Fruit fly (Drosophila melanogaster) whole organism, wandering third instar larva: ENCODE measurements around the gene CG16749.

Source experiments
- Abd-B ChIP-seq: fragments of >200 bp; optimal IDR thresholded peaks from 2 replicates; lab custom pipeline; 2017; ENCODE audit warnings: missing biosample characterization, missing genetic modification characterization
- CG32264 ChIP-seq: fragments of 200-800 bp; sonication (Bioruptor generic); optimal IDR thresholded peaks from 2 replicates; lab custom pipeline; 2016; ENCODE audit warnings: missing biosample characterization, missing genetic modification characterization
- CG9705 ChIP-seq: fragments of 200-800 bp; sonication (Bioruptor generic); optimal IDR thresholded peaks from 2 replicates; lab custom pipeline; 2018; ENCODE audit warnings: missing biosample characterization, mild to moderate bottlenecking, missing genetic modification characterization
- Dfd ChIP-seq: fragments of >200 bp; optimal IDR thresholded peaks from 2 replicates; lab custom pipeline; 2017; ENCODE audit warnings: missing biosample characterization, missing genetic modification characterization
- HLH106 ChIP-seq: fragments of 200-800 bp; optimal IDR thresholded peaks from 3 replicates; lab custom pipeline; 2019; ENCODE audit warnings: missing biosample characterization, mild to moderate bottlenecking, missing genetic modification characterization, moderate library complexity
- Hnf4 ChIP-seq: fragments of 200-800 bp; sonication (Bioruptor generic); optimal IDR thresholded peaks from 2 replicates; lab custom pipeline; 2016; ENCODE audit warnings: missing biosample characterization, mild to moderate bottlenecking, missing genetic modification characterization
- Hr83 ChIP-seq: fragments of 200-300 bp; sonication (Bioruptor generic); optimal IDR thresholded peaks from 2 replicates; lab custom pipeline; 2016; ENCODE audit warnings: missing biosample characterization, mild to moderate bottlenecking, missing genetic modification characterization, moderate library complexity; ENCODE audit not compliant: poor library complexity, severe bottlenecking
- Mio ChIP-seq: sonication (Bioruptor generic); optimal IDR thresholded peaks from 2 replicates; lab custom pipeline; 2016; ENCODE audit warnings: missing biosample characterization, missing genetic modification characterization
- Myc ChIP-seq: fragments of >200 bp; optimal IDR thresholded peaks from 2 replicates; lab custom pipeline; 2017
- OdsH ChIP-seq: fragments of 200-800 bp; sonication (Bioruptor generic); optimal IDR thresholded peaks from 2 replicates; lab custom pipeline; 2016; ENCODE audit warnings: missing biosample characterization, mild to moderate bottlenecking, missing genetic modification characterization
- Rel ChIP-seq, 2 experiments: fragments of 200-800 bp; sonication (Bioruptor generic) in 1 of 2; optimal IDR thresholded peaks; 2 replicates in 1 of 2; 3 replicates in 1 of 2; lab custom pipeline; 2016 to 2019; ENCODE audit warnings: mild to moderate bottlenecking in 2 of 2, missing biosample characterization in 2 of 2, missing genetic modification characterization in 2 of 2, moderate library complexity in 1 of 2
- Sp1 ChIP-seq: fragments of 200-800 bp; sonication (Bioruptor generic); optimal IDR thresholded peaks from 3 replicates; lab custom pipeline; 2019; ENCODE audit warnings: missing biosample characterization, mild to moderate bottlenecking, missing genetic modification characterization, moderate library complexity
- Vsx2 ChIP-seq: fragments of 200-300, 225-300 bp; sonication (Bioruptor generic); optimal IDR thresholded peaks from 2 replicates; lab custom pipeline; 2018; ENCODE audit warnings: missing biosample characterization, missing genetic modification characterization; ENCODE audit not compliant: partially characterized antibody
- dmrt93B ChIP-seq: fragments of 200-800 bp; sonication (Bioruptor generic); optimal IDR thresholded peaks from 2 replicates; lab custom pipeline; 2018; ENCODE audit warnings: missing biosample characterization, mild to moderate bottlenecking, missing genetic modification characterization
- dsf ChIP-seq: sonication (Bioruptor generic); optimal IDR thresholded peaks from 2 replicates; lab custom pipeline; 2016; ENCODE audit warnings: missing biosample characterization, missing genetic modification characterization, borderline replicate concordance
- ey ChIP-seq: fragments of 200-800 bp; sonication (Bioruptor generic); optimal IDR thresholded peaks from 2 replicates; lab custom pipeline; 2016; ENCODE audit warnings: missing biosample characterization, missing genetic modification characterization
- foxo ChIP-seq, 2 experiments: fragments of 200-800 bp; sonication (Bioruptor generic); optimal IDR thresholded peaks; 2 replicates in 1 of 2; 3 replicates in 1 of 2; lab custom pipeline; 2016 to 2017; ENCODE audit warnings: missing biosample characterization in 2 of 2, missing genetic modification characterization in 2 of 2
- fru ChIP-seq: fragments of 200-800 bp; sonication (Bioruptor generic); optimal IDR thresholded peaks from 3 replicates; lab custom pipeline; 2016; ENCODE audit warnings: missing biosample characterization, mild to moderate bottlenecking, missing genetic modification characterization
- jim ChIP-seq: fragments of 175-275, 200-325 bp; sonication (Bioruptor generic); optimal IDR thresholded peaks from 2 replicates; lab custom pipeline; 2016; ENCODE audit warnings: missing biosample characterization, mild to moderate bottlenecking, missing genetic modification characterization
- lola ChIP-seq: fragments of >200 bp; optimal IDR thresholded peaks from 2 replicates; lab custom pipeline; 2017; ENCODE audit warnings: missing biosample characterization, missing genetic modification characterization
- pan ChIP-seq: fragments of >200 bp; optimal IDR thresholded peaks from 2 replicates; lab custom pipeline; 2017
- psq ChIP-seq: fragments of 200-800 bp; sonication (Bioruptor generic); optimal IDR thresholded peaks from 3 replicates; lab custom pipeline; 2017; ENCODE audit warnings: missing biosample characterization, mild to moderate bottlenecking, missing genetic modification characterization, moderate library complexity
- rgr ChIP-seq: fragments of 200-800 bp; sonication (Bioruptor generic); optimal IDR thresholded peaks from 3 replicates; lab custom pipeline; 2016; ENCODE audit warnings: missing biosample characterization, mild to moderate bottlenecking, missing genetic modification characterization
- sage ChIP-seq: fragments of 200-800 bp; sonication (Bioruptor generic); optimal IDR thresholded peaks from 2 replicates; lab custom pipeline; 2016; ENCODE audit warnings: missing biosample characterization, mild to moderate bottlenecking, missing genetic modification characterization
- tai ChIP-seq: sonication (Bioruptor generic); optimal IDR thresholded peaks from 2 replicates; lab custom pipeline; 2016; ENCODE audit warnings: missing biosample characterization, missing genetic modification characterization
- woc ChIP-seq: sonication (Bioruptor generic); optimal IDR thresholded peaks from 2 replicates; lab custom pipeline; 2016; ENCODE audit warnings: missing biosample characterization, mild to moderate bottlenecking, missing genetic modification characterization

CG16749 gene

DNA sequence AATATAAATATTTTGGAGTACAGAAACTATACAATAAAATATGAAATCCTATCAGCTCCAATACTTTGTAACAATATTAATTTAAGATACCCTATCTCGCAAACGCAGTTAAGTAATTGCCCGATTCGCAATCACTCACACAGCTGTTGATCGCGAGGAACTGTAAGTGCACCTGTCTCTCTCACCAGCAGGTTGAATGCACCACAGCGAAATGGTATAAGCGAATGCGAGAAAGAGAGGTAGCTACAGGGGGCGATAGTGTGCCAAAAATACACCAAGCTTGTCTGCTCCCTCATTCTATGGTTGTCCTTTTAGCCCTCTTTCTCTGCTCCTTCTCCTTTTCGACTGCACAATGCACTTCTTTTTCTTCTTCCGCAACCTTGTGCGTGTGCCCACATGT, 7.1 kb upstream of the CG16749 start (continued):
- TF ChIP-seq Vsx2 (GFP tag; lab: Kevin White, UChicago) (peak; percentile 60), CG32264 (no peak), rgr (GFP tag; lab: Kevin White, UChicago) (no peak), pan (lab: Kevin White, UChicago) (no peak), CG9705 (GFP tag; lab: Kevin White, UChicago) (no peak), psq (peak; percentile 95), Hr83 (peak; percentile 72), jim (GFP tag; lab: Kevin White, UChicago) (no peak)

- TF ChIP-seq tai (GFP tag; lab: Kevin White, UChicago) (no peak), Rel (GFP tag; optimal IDR thresholded peaks at IDR 0.05; lab: Kevin White, UChicago) (no peak), Rel (tag; optimal IDR thresholded peaks at IDR 0.05; lab: Kevin White, UChicago) (peak; percentile 94)
- TF ChIP-seq, all 38 proteins: peak for 1
Measured at dm6 chr3R:9337402-9338254, 5.9 kb upstream of the CG16749 start.

DNA sequence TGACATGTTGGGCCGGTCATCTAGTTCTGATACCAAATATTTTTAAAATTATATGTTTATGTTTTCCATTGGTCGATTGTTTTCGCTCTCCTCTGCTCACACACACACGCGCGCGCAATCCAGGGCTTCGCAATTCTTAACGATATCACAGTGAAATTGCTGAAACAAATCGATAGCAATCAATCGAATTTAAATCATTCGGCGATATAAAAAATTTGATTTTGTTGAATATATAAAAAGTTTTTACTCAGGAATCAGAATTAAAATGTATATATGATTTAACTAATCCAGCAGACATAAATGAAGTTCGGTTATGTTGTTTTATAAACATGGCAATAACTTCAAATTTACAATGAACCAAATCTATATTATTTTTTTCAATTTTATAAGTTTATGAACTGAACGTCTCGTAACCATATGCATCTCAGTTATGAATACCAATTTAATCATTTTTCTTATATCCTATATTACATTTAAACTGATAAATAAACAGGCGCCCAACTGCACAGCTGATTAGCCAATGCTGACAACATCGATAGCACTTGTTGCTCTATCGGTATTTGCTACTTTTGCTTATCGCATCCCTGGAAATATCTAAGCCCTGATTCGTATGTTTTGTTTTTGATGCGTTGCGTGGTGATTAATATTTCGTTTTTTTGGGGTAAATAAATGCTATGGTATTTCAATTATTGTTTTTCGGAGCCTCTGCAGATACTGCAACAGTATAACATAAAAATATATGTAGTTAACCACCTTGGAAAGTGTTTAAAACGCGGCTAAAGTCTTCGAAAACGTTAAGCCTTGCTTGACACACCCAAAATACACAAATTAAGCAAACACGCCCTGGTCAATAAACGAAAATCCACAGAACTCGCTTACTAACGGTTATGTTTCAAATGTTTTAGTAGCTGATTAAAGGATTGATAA, 3.2 kb upstream of the CG16749 start, which contains the start of the genes Aduk and pasi2:
Gene Aduk, minus strand, starts transcription at position 123 of the 927 bp plus-strand sequence.
Gene pasi2, plus strand, starts transcription at position 579 of the 927 bp plus-strand sequence.
- TF ChIP-seq HLH106 (tag; lab: Kevin White, UChicago) (peak; percentile 15), Vsx2 (GFP tag; lab: Kevin White, UChicago) (peak; percentile 2), Hr83 (no peak), fru (GFP tag; lab: Kevin White, UChicago) (no peak), psq (peak; percentile 7), Rel (GFP tag; optimal IDR thresholded peaks at IDR 0.05; lab: Kevin White, UChicago) (no peak), Rel (tag; optimal IDR thresholded peaks at IDR 0.05; lab: Kevin White, UChicago) (peak; percentile 13), tai (GFP tag; lab: Kevin White, UChicago) (peak; percentile 5), Abd-B (GFP tag; lab: Kevin White, UChicago) (no peak), Hnf4 (GFP tag; lab: Kevin White, UChicago) (peak; percentile 43), rgr (GFP tag; lab: Kevin White, UChicago) (peak; percentile 20), dmrt93B (GFP tag; lab: Kevin White, UChicago) (no peak), woc (peak; percentile 40), Sp1 (peak; percentile 33), OdsH (GFP tag; lab: Kevin White, UChicago) (peak; percentile 3)

dm6 chr3R:9330231-9330630, 1.5 kb downstream of the CG16749 start, which contains the start of gene CG12951:
CG12951 (minus strand) TSS chr3R:9330331.
- TF ChIP-seq ey (GFP tag; lab: Kevin White, UChicago), result no peak
- no peak for TF ChIP-seq CG32264
- no peak for TF ChIP-seq dsf
- TF ChIP-seq Abd-B (GFP tag; lab: Kevin White, UChicago), result no peak
- no peak for TF ChIP-seq sage (GFP tag; lab: Kevin White, UChicago)
- no peak for TF ChIP-seq woc
- TF ChIP-seq Sp1, result no peak
- TF ChIP-seq foxo (GFP tag; optimal IDR thresholded peaks at IDR 0.05; lab: Kevin White, UChicago), result no peak
- no peak for TF ChIP-seq Mio
- TF ChIP-seq Dfd (GFP tag; lab: Kevin White, UChicago), result no peak
- TF ChIP-seq rgr (GFP tag; lab: Kevin White, UChicago), result no peak
- TF ChIP-seq lola (GFP tag; lab: Kevin White, UChicago), result no peak

DNA sequence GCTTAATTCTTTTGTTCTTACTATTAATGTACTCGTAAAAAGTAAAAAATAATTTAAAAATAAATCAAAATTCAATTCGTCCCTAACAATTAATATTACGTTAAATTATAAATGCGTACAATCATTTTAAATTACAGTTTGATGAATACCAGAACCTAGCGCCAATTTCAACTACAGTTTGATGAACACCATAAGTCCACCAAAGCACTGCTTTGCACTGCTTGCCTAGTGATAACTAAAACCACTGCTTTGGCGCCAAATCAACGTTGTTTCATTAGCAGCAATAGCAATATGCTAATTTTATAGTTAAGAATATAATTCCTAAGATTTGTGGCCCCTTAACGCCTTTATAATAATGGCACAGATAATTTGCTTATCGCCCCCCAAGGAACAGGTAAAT, 2.9 kb downstream of the CG16749 start:
- TF ChIP-seq Mio (no peak), tai (GFP tag; lab: Kevin White, UChicago) (peak; percentile 25), Myc (lab: Kevin White, UChicago) (peak; percentile 91)
